Fruit fly (Drosophila melanogaster) whole organism, prepupa: Measurements from ENCODE around the gene CG17359.

ENCODE experiments used
- CG10669 ChIP-seq: fragments of 200-800 bp; sonication (Bioruptor generic); optimal IDR thresholded peaks from 3 replicates; lab custom pipeline; 2018; ENCODE audit warnings: missing biosample characterization, mild to moderate bottlenecking, missing genetic modification characterization, moderate library complexity
- CG11294 ChIP-seq: fragments of 200-800 bp; sonication (Bioruptor generic); IDR thresholded peaks from 2 replicates; pipeline ENCODE4 v1.3.6; 2022; ENCODE audit warnings: missing biosample characterization, missing genetic modification characterization
- CG11762 ChIP-seq: fragments of 200-800 bp; sonication (Bioruptor generic); optimal IDR thresholded peaks from 3 replicates; lab custom pipeline; 2016; ENCODE audit warnings: missing biosample characterization, missing genetic modification characterization; ENCODE audit not compliant: insufficient read depth
- CG11902 ChIP-seq: fragments of 200-800 bp; sonication (Bioruptor generic); optimal IDR thresholded peaks from 3 replicates; lab custom pipeline; 2016; ENCODE audit warnings: missing biosample characterization, missing genetic modification characterization
- CG15336 ChIP-seq: fragments of 200-800 bp; sonication (Bioruptor generic); IDR thresholded peaks from 2 replicates; pipeline ENCODE4 v1.3.6; 2022; ENCODE audit warnings: missing biosample characterization, missing genetic modification characterization
- CG16779 ChIP-seq: fragments of 200-800 bp; sonication (Bioruptor generic); optimal IDR thresholded peaks from 3 replicates; lab custom pipeline; 2017; ENCODE audit warnings: missing biosample characterization, mild to moderate bottlenecking, missing genetic modification characterization
- CG31627 ChIP-seq: fragments of 200-800 bp; sonication (Bioruptor generic); optimal IDR thresholded peaks from 3 replicates; lab custom pipeline; 2016; ENCODE audit warnings: missing biosample characterization, missing genetic modification characterization
- CG32006 ChIP-seq: fragments of 200-800 bp; sonication (Bioruptor generic); optimal IDR thresholded peaks from 3 replicates; lab custom pipeline; 2017; ENCODE audit warnings: missing biosample characterization, mild to moderate bottlenecking, missing genetic modification characterization
- CG34406 ChIP-seq: fragments of 200-800 bp; sonication (Bioruptor generic); optimal IDR thresholded peaks from 3 replicates; lab custom pipeline; 2016; ENCODE audit warnings: missing biosample characterization, missing genetic modification characterization
- CG3919 ChIP-seq: fragments of 200-800 bp; sonication (Bioruptor generic); optimal IDR thresholded peaks from 3 replicates; lab custom pipeline; 2016; ENCODE audit warnings: missing biosample characterization, missing genetic modification characterization
- CG4318 ChIP-seq: fragments of 200-800 bp; sonication (Bioruptor generic); optimal IDR thresholded peaks from 3 replicates; lab custom pipeline; 2017; ENCODE audit warnings: missing biosample characterization, mild to moderate bottlenecking, missing genetic modification characterization
- CG6163 ChIP-seq: fragments of 200-800 bp; sonication (Bioruptor generic); IDR thresholded peaks from 3 replicates; pipeline ENCODE4 v1.3.6; 2022; ENCODE audit warnings: missing biosample characterization, missing genetic modification characterization
- CG6276 ChIP-seq: fragments of 200-800 bp; sonication (Bioruptor generic); optimal IDR thresholded peaks from 2 replicates; lab custom pipeline; 2017; ENCODE audit warnings: missing biosample characterization, mild to moderate bottlenecking, missing genetic modification characterization
- CG6792 ChIP-seq: fragments of 200-800 bp; sonication (Bioruptor generic); optimal IDR thresholded peaks from 3 replicates; lab custom pipeline; 2016; ENCODE audit warnings: missing biosample characterization, missing genetic modification characterization
- CG6808 ChIP-seq: fragments of 200-800 bp; sonication (Bioruptor generic); optimal IDR thresholded peaks from 3 replicates; lab custom pipeline; 2017; ENCODE audit warnings: missing biosample characterization, missing genetic modification characterization, mild to moderate bottlenecking, moderate library complexity, missing genetic modification reagents
- CG6854 ChIP-seq: fragments of 200-800 bp; sonication (Bioruptor generic); optimal IDR thresholded peaks from 2 replicates; lab custom pipeline; 2017; ENCODE audit warnings: missing biosample characterization, mild to moderate bottlenecking, missing genetic modification characterization
- CG7368 ChIP-seq: fragments of 200-800 bp; sonication (Bioruptor generic); optimal IDR thresholded peaks from 3 replicates; lab custom pipeline; 2016; ENCODE audit warnings: missing biosample characterization, missing genetic modification characterization
- CG8119 ChIP-seq: fragments of 200-800 bp; sonication (Bioruptor generic); IDR thresholded peaks from 3 replicates; pipeline ENCODE4 v1.3.6; 2022; ENCODE audit warnings: missing biosample characterization, missing genetic modification characterization
- CG8319 ChIP-seq: fragments of 200-800 bp; sonication (Bioruptor generic); optimal IDR thresholded peaks from 3 replicates; lab custom pipeline; 2016; ENCODE audit warnings: missing biosample characterization, missing genetic modification characterization
- CG8632 ChIP-seq: fragments of 200-800 bp; sonication (Bioruptor generic); optimal IDR thresholded peaks from 3 replicates; lab custom pipeline; 2016; ENCODE audit warnings: missing biosample characterization, missing genetic modification characterization
- CG9139 ChIP-seq: fragments of 200-800 bp; sonication (Bioruptor generic); optimal IDR thresholded peaks from 3 replicates; lab custom pipeline; 2017; ENCODE audit warnings: missing biosample characterization, mild to moderate bottlenecking, missing genetic modification characterization
- Eip75B ChIP-seq: fragments of 200-800 bp; sonication (Bioruptor generic); optimal IDR thresholded peaks from 3 replicates; lab custom pipeline; 2016; ENCODE audit warnings: missing biosample characterization, missing genetic modification characterization
- Eip78C ChIP-seq: fragments of 200-800 bp; sonication (Bioruptor generic); peaks from one replicate; lab custom pipeline; 2016; ENCODE audit warnings: missing biosample characterization, missing genetic modification characterization
- Eip93F ChIP-seq: fragments of 200-800 bp; sonication (Bioruptor generic); optimal IDR thresholded peaks from 2 replicates; lab custom pipeline; 2016; ENCODE audit warnings: missing biosample characterization, mild to moderate bottlenecking, missing genetic modification characterization
- Ets21C ChIP-seq: fragments of 200-800 bp; sonication (Bioruptor generic); optimal IDR thresholded peaks from 3 replicates; lab custom pipeline; 2016; ENCODE audit warnings: missing biosample characterization, missing genetic modification characterization
- Ets96B ChIP-seq: fragments of 200-800 bp; optimal IDR thresholded peaks from 2 replicates; lab custom pipeline; 2019; ENCODE audit warnings: missing biosample characterization, mild to moderate bottlenecking, missing genetic modification characterization, moderate library complexity
- Gug ChIP-seq: fragments of 200-800 bp; sonication (Bioruptor generic); IDR thresholded peaks from 2 replicates; pipeline ENCODE4 v1.3.6; 2022; ENCODE audit warnings: missing biosample characterization, missing genetic modification characterization
- Hr38 ChIP-seq: sonication (Bioruptor generic); optimal IDR thresholded peaks from 2 replicates; lab custom pipeline; 2016; ENCODE audit warnings: missing biosample characterization, missing genetic modification characterization
- Hr39 ChIP-seq: fragments of 200-800 bp; sonication (Bioruptor generic); optimal IDR thresholded peaks from 2 replicates; lab custom pipeline; 2016; ENCODE audit warnings: missing biosample characterization, missing genetic modification characterization
- Hr4 ChIP-seq: fragments of 200-800 bp; sonication (Bioruptor generic); optimal IDR thresholded peaks from 3 replicates; lab custom pipeline; 2016; ENCODE audit warnings: missing biosample characterization, missing genetic modification characterization
- Lpt ChIP-seq: fragments of 200-800 bp; sonication (Bioruptor generic); optimal IDR thresholded peaks from 3 replicates; lab custom pipeline; 2016; ENCODE audit warnings: missing biosample characterization, missing genetic modification characterization
- Met ChIP-seq: fragments of 200-800 bp; sonication (Bioruptor generic); optimal IDR thresholded peaks from 3 replicates; lab custom pipeline; 2016; ENCODE audit warnings: missing biosample characterization, missing genetic modification characterization
- OdsH ChIP-seq: fragments of 200-800 bp; sonication (Bioruptor generic); optimal IDR thresholded peaks from 3 replicates; lab custom pipeline; 2016; ENCODE audit warnings: missing biosample characterization, missing genetic modification characterization
- Smox ChIP-seq: fragments of 200-800 bp; sonication (Bioruptor generic); optimal IDR thresholded peaks from 3 replicates; lab custom pipeline; 2016; ENCODE audit warnings: missing biosample characterization, missing genetic modification characterization
- Sox102F ChIP-seq: fragments of 200-800 bp; sonication (Bioruptor generic); optimal IDR thresholded peaks from 2 replicates; lab custom pipeline; 2016; ENCODE audit warnings: missing biosample characterization, mild to moderate bottlenecking, missing genetic modification characterization
- Sox14 ChIP-seq: fragments of 200-800 bp; sonication (Bioruptor generic); optimal IDR thresholded peaks from 3 replicates; lab custom pipeline; 2016; ENCODE audit warnings: missing biosample characterization, missing genetic modification characterization
- achi ChIP-seq: fragments of 200-800 bp; sonication (Bioruptor generic); optimal IDR thresholded peaks from 3 replicates; lab custom pipeline; 2016; ENCODE audit warnings: missing biosample characterization, missing genetic modification characterization
- cyc ChIP-seq: fragments of 200-800 bp; sonication (Bioruptor generic); optimal IDR thresholded peaks from 3 replicates; lab custom pipeline; 2016; ENCODE audit warnings: missing biosample characterization, missing genetic modification characterization
- dsx ChIP-seq: fragments of 200-800 bp; optimal IDR thresholded peaks from 3 replicates; lab custom pipeline; 2019; ENCODE audit warnings: missing biosample characterization, mild to moderate bottlenecking, missing genetic modification characterization, moderate library complexity; ENCODE audit not compliant: poor library complexity, severe bottlenecking
- esn ChIP-seq: fragments of 200-800 bp; sonication (Bioruptor generic); optimal IDR thresholded peaks from 2 replicates; lab custom pipeline; 2016; ENCODE audit warnings: missing biosample characterization, mild to moderate bottlenecking, missing genetic modification characterization, moderate library complexity
- fd59A ChIP-seq: fragments of 200-800 bp; sonication (Bioruptor generic); optimal IDR thresholded peaks from 2 replicates; lab custom pipeline; 2017; ENCODE audit warnings: missing biosample characterization, mild to moderate bottlenecking, missing genetic modification characterization, missing genetic modification reagents
- fd85E ChIP-seq: fragments of 200-800 bp; sonication (Bioruptor generic); optimal IDR thresholded peaks from 3 replicates; lab custom pipeline; 2016; ENCODE audit warnings: missing biosample characterization, missing genetic modification characterization
- fkh ChIP-seq: fragments of 200-800 bp; sonication (Bioruptor generic); optimal IDR thresholded peaks from 3 replicates; lab custom pipeline; 2017; ENCODE audit warnings: missing biosample characterization, mild to moderate bottlenecking, missing genetic modification characterization, moderate library complexity
- lz ChIP-seq: fragments of 200-800 bp; sonication (Bioruptor generic); optimal IDR thresholded peaks from 3 replicates; lab custom pipeline; 2016; ENCODE audit warnings: missing biosample characterization, missing genetic modification characterization
- net ChIP-seq: fragments of 200-800 bp; sonication (Bioruptor generic); optimal IDR thresholded peaks from 3 replicates; lab custom pipeline; 2016; ENCODE audit warnings: missing biosample characterization, missing genetic modification characterization
- pdm3 ChIP-seq: fragments of 200-800 bp; sonication (Bioruptor generic); optimal IDR thresholded peaks from 3 replicates; lab custom pipeline; 2016; ENCODE audit warnings: missing biosample characterization, missing genetic modification characterization
- salr ChIP-seq, 2 experiments: fragments of 200-800 bp; sonication (Bioruptor generic); optimal IDR thresholded peaks; 3 replicates each; lab custom pipeline; 2016 to 2018; ENCODE audit warnings: missing biosample characterization in 2 of 2, missing genetic modification characterization in 2 of 2, mild to moderate bottlenecking in 1 of 2
- spab ChIP-seq: fragments of 200-800 bp; sonication (Bioruptor generic); optimal IDR thresholded peaks from 2 replicates; lab custom pipeline; 2017; ENCODE audit warnings: missing biosample characterization, mild to moderate bottlenecking, missing genetic modification characterization, missing genetic modification reagents
- ss ChIP-seq, 2 experiments: fragments of 200-800 bp; sonication (Bioruptor generic); optimal IDR thresholded peaks; 2 replicates in 1 of 2; 3 replicates in 1 of 2; lab custom pipeline; 2017 to 2018; ENCODE audit warnings: mild to moderate bottlenecking in 2 of 2, missing biosample characterization in 2 of 2, missing genetic modification characterization in 2 of 2, moderate library complexity in 1 of 2
- svp ChIP-seq: fragments of 200-800 bp; sonication (Bioruptor generic); peaks from one replicate; lab custom pipeline; 2016; ENCODE audit warnings: missing biosample characterization, missing genetic modification characterization
- topi ChIP-seq: fragments of 200-800 bp; sonication (Bioruptor generic); optimal IDR thresholded peaks from 3 replicates; lab custom pipeline; 2016; ENCODE audit warnings: missing biosample characterization, missing genetic modification characterization
- vri ChIP-seq: fragments of 200-800 bp; sonication (Bioruptor generic); optimal IDR thresholded peaks from 3 replicates; lab custom pipeline; 2016; ENCODE audit warnings: missing biosample characterization, mild to moderate bottlenecking, missing genetic modification characterization

CG17359 gene

DNA sequence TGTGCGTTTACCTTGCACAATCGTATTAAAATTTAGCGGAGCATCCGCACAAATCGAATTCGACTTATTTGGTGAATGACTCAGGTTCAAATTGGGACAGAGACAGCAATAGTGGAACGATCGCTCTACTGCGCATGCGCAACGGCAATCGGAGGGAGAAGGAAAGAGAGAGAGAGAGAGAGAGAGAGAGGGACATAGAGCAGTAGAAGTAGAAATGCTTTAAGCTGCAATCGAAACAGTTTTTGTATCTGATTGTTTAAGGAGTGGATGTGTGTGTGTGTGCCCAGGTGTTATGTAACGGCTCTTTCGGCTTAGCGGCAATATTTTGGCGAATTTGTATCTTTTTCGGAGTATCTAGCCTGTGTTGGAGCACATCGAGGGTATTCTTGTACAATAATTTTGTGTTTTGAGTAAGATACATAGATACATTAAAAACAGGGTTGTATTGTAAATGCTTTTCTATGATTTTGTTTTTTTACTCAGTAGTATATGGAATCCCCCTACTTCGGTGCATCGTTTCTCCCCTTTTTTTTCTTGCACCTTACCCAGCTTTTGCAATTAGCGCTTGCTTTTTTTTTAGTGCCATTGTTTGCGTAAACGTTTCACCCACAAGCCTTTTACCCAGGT, 49.5 kb downstream of the CG17359 start:
- TF ChIP-seq CG11294 (no peak), CG32006 (peak; percentile 34), fd85E (GFP tag; lab: Kevin White, UChicago) (no peak), Hr4 (GFP tag; lab: Kevin White, UChicago) (peak; percentile 29), CG6854 (GFP tag; lab: Kevin White, UChicago) (no peak), CG6163 (GFP tag; lab: Robert Waterston, UW) (peak; percentile 69), CG10669 (GFP tag; lab: Kevin White, UChicago) (peak; percentile 19), svp (GFP tag; lab: Kevin White, UChicago) (no peak), Ets21C (no peak), dsx (GFP tag; lab: Kevin White, UChicago) (no peak), Smox (GFP tag; lab: Kevin White, UChicago) (peak; percentile 36), CG15336 (GFP tag; lab: Robert Waterston, UW) (peak; percentile 87), pdm3 (GFP tag; lab: Kevin White, UChicago) (peak; percentile 35), Ets96B (tag; lab: Kevin White, UChicago) (no peak), topi (GFP tag; lab: Kevin White, UChicago) (peak; percentile 2), CG4318 (GFP tag; lab: Kevin White, UChicago) (no peak), esn (GFP tag; lab: Kevin White, UChicago) (peak; percentile 45), CG9139 (GFP tag; lab: Kevin White, UChicago) (no peak), CG34406 (peak; percentile 49), net (GFP tag; lab: Kevin White, UChicago) (peak; percentile 54), OdsH (GFP tag; lab: Kevin White, UChicago) (no peak), ss (GFP tag; optimal IDR thresholded peaks at IDR 0.05; lab: Kevin White, UChicago) (no peak), Eip93F (GFP tag; lab: Kevin White, UChicago) (no peak), CG11762 (GFP tag; lab: Kevin White, UChicago) (no peak), CG8632 (GFP tag; lab: Kevin White, UChicago) (peak; percentile 51), Hr38 (GFP tag; lab: Kevin White, UChicago) (no peak), Gug (no peak), CG11902 (GFP tag; lab: Kevin White, UChicago) (no peak), CG31627 (GFP tag; lab: Kevin White, UChicago) (peak; percentile 38), Sox102F (GFP tag; lab: Kevin White, UChicago) (peak; percentile 31), CG8319 (GFP tag; lab: Kevin White, UChicago) (no peak), vri (GFP tag; lab: Kevin White, UChicago) (peak; percentile 14), Eip75B (GFP tag; lab: Kevin White, UChicago) (peak; percentile 26), cyc (GFP tag; lab: Kevin White, UChicago) (no peak), Hr39 (GFP tag; lab: Kevin White, UChicago) (peak; percentile 29), salr (GFP tag; optimal IDR thresholded peaks at IDR 0.05; lab: Kevin White, UChicago) (no peak), spab (GFP tag; lab: Kevin White, UChicago) (no peak), achi (GFP tag; lab: Kevin White, UChicago) (peak; percentile 46), CG3919 (GFP tag; lab: Kevin White, UChicago) (peak; percentile 49), Sox14 (peak; percentile 46), CG6276 (peak; percentile 73), Met (no peak), CG16779 (tag; lab: Kevin White, UChicago) (no peak), fd59A (no peak), lz (GFP tag; lab: Kevin White, UChicago) (peak; percentile 42), Lpt (GFP tag; lab: Kevin White, UChicago) (no peak), CG8119 (GFP tag; lab: Robert Waterston, UW) (peak; percentile 81), CG6792 (peak; percentile 44), fkh (GFP tag; lab: Kevin White, UChicago) (peak; percentile 28), CG7368 (GFP tag; lab: Kevin White, UChicago) (no peak), CG6808 (GFP tag; lab: Kevin White, UChicago) (no peak), Eip78C (GFP tag; lab: Kevin White, UChicago) (peak; percentile 80)
